Fruit fly (Drosophila melanogaster): ENCODE measurements around the gene mRpL36.

mRpL36 gene

dm6 chr3L:8115864-8116528 is 8.9 kb downstream of the mRpL36 start, which contains the start of the genes Arp3 and msk (continued):
- peak; percentile 52 for TF ChIP-seq CG7372 (GFP tag; IDR thresholded peaks at IDR 0.05)
- peak; percentile 48 to 60 for TF ChIP-seq tll (GFP tag; optimal IDR thresholded peaks at IDR 0.05)
- TF ChIP-seq CG9727 (GFP tag; optimal IDR thresholded peaks at IDR 0.05), result peak; percentile 79
- peak; percentile 58 for TF ChIP-seq CG31388 (GFP tag; optimal IDR thresholded peaks at IDR 0.05)
- no peak for TF ChIP-seq nerfin-2 (GFP tag; IDR thresholded peaks at IDR 0.05; ENCODE audit: partially characterized antibody)
- peak; percentile 58 for TF ChIP-seq salm (tag; optimal IDR thresholded peaks at IDR 0.05)
- peak; percentile 71 for TF ChIP-seq Xrp1 (GFP tag; IDR thresholded peaks at IDR 0.05)
- no peak for TF ChIP-seq CG5180 (GFP tag; optimal IDR thresholded peaks at IDR 0.05)
- no peak; the same call in 1 of the 2 replicates for TF ChIP-seq Drgx (GFP tag; IDR thresholded peaks at IDR 0.05)
- peak; percentile 58 for TF ChIP-seq twi (tag; optimal IDR thresholded peaks at IDR 0.05)
- TF ChIP-seq CG14050 (GFP tag; IDR thresholded peaks at IDR 0.05), result no peak
- TF ChIP-seq gce (GFP tag; IDR thresholded peaks at IDR 0.05), result 0 out of 3 replicates have a peak, but pooled peaks have one; percentile 17
- TF ChIP-seq az2 (GFP tag; optimal IDR thresholded peaks at IDR 0.05), result peak; percentile 82

- TF ChIP-seq zf30C (GFP tag; optimal IDR thresholded peaks at IDR 0.05) (no peak), E2f1 (GFP tag; IDR thresholded peaks at IDR 0.05) (0 out of 2 replicates have a peak, but pooled peaks have one; percentile 20), CG7839 (tag; optimal IDR thresholded peaks at IDR 0.05) (no peak), ATbp (GFP tag; optimal IDR thresholded peaks at IDR 0.05) (no peak), Dek (tag; optimal IDR thresholded peaks at IDR 0.05) (no peak), zfh1 (GFP tag; IDR thresholded peaks at IDR 0.05) (0 out of 3 replicates have a peak, but pooled peaks have one; percentile 20), ERR (GFP tag; optimal IDR thresholded peaks at IDR 0.05) (no peak), Adf1 (GFP tag; IDR thresholded peaks at IDR 0.05) (no peak), chinmo (GFP tag; IDR thresholded peaks at IDR 0.05; ENCODE audit: partially characterized antibody) (no peak), CG9797 (GFP tag; optimal IDR thresholded peaks at IDR 0.05) (no peak), CG1792 (GFP tag; optimal IDR thresholded peaks at IDR 0.05) (no peak), usp (GFP tag; optimal IDR thresholded peaks at IDR 0.05) (no peak), CG3281 (GFP tag; optimal IDR thresholded peaks at IDR 0.05) (no peak), pb (GFP tag; optimal IDR thresholded peaks at IDR 0.05) (no peak), H2.0 (GFP tag; IDR thresholded peaks at IDR 0.05) (no peak), exex (tag; optimal IDR thresholded peaks at IDR 0.05) (no peak), br (optimal IDR thresholded peaks at IDR 0.05) (no peak), pum (GFP tag; optimal IDR thresholded peaks at IDR 0.05) (no peak), CrebB (tag; optimal IDR thresholded peaks at IDR 0.05) (no peak), CG6683 (GFP tag; optimal IDR thresholded peaks at IDR 0.05) (no peak), CG11398 (GFP tag; optimal IDR thresholded peaks at IDR 0.05) (no peak), Kr (GFP tag; optimal IDR thresholded peaks at IDR 0.05) (no peak), CG4707 (GFP tag; optimal IDR thresholded peaks at IDR 0.05) (no peak), CG12744 (GFP tag; optimal IDR thresholded peaks at IDR 0.05) (no peak), Dp (GFP tag; optimal IDR thresholded peaks at IDR 0.05) (peak; percentile 89), HHEX (GFP tag; optimal IDR thresholded peaks at IDR 0.05) (no peak), Hey (tag; optimal IDR thresholded peaks at IDR 0.05) (no peak), z (GFP tag; IDR thresholded peaks at IDR 0.05) (no peak), ewg (GFP tag; optimal IDR thresholded peaks at IDR 0.05) (no peak), CG10959 (GFP tag; IDR thresholded peaks at IDR 0.05) (no peak), Gsc (GFP tag; IDR thresholded peaks at IDR 0.05) (no peak), ac (GFP tag; optimal IDR thresholded peaks at IDR 0.05) (no peak), Fer2 (tag; optimal IDR thresholded peaks at IDR 0.05) (no peak), CG9437 (GFP tag; optimal IDR thresholded peaks at IDR 0.05) (no peak), CG3838 (GFP tag; optimal IDR thresholded peaks at IDR 0.05) (no peak), Dref (GFP tag; IDR thresholded peaks at IDR 0.05) (peak; percentile 42), CG2889 (GFP tag; IDR thresholded peaks at IDR 0.05) (no peak)
Measured at dm6 chr3L:8110171-8110570, 14.8 kb downstream of the mRpL36 start, which contains the start of gene Nulp1. Gene Nulp1, plus strand, starts transcription at chr3L:8110368.

All from whole organism, embryonic.